Fruit fly (Drosophila melanogaster) Kc167 (cell line): ENCODE measurements around the gene Inx7.

ENCODE experiments used
- Myc ChIP-seq: fragments of >200 bp; optimal IDR thresholded peaks from 2 replicates; lab custom pipeline; 2017; ENCODE audit warnings: missing external identifiers
- h ChIP-seq: fragments of >200 bp; optimal IDR thresholded peaks from 3 replicates; lab custom pipeline; 2018; ENCODE audit warnings: missing external identifiers
- psq ChIP-seq: fragments of >200 bp; optimal IDR thresholded peaks from 2 replicates; lab custom pipeline; 2017; ENCODE audit warnings: missing external identifiers
- ttk ChIP-seq: sonication (Bioruptor generic); optimal IDR thresholded peaks from 2 replicates; lab custom pipeline; 2017; ENCODE audit warnings: missing external identifiers

- no peak for TF ChIP-seq psq (lab: Kevin White, UChicago)
- no peak for TF ChIP-seq ttk (lab: Kevin White, UChicago)
- TF ChIP-seq h (lab: Kevin White, UChicago): no peak
- no peak for TF ChIP-seq Myc (lab: Kevin White, UChicago)
Observed at dm6 chrX:6993350-6993749, at the start of gene Inx7.
